Fruit fly (Drosophila melanogaster): ENCODE results near the gene CG33159.

CG33159 gene

DNA sequence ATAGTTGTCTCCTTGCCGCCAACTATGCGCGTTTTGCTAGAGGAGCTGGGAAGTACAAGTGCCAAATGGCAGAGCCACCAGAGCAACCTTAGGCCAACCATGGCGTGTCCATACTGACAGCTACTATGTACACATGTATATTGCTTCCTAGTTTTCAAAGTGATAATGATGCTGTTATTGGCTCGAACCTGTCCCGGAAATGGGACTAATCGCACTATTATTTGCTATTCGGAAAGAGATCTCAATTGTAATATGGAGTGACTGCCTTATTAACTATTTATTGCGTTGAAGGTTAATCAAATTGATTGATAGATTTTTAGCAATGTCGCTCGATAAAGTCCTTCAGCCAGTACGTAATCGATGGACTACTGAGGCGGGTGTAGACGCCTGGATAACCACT is at the start of gene CG33159:
CG33159 (minus strand) TSS at position 101 of the 400 bp plus-strand sequence.
- TF ChIP-seq sob (GFP tag; IDR thresholded peaks at IDR 0.05) (no peak), CG14710 (tag; optimal IDR thresholded peaks at IDR 0.05) (no peak), CG12391 (tag; optimal IDR thresholded peaks at IDR 0.05) (no peak)

DNA sequence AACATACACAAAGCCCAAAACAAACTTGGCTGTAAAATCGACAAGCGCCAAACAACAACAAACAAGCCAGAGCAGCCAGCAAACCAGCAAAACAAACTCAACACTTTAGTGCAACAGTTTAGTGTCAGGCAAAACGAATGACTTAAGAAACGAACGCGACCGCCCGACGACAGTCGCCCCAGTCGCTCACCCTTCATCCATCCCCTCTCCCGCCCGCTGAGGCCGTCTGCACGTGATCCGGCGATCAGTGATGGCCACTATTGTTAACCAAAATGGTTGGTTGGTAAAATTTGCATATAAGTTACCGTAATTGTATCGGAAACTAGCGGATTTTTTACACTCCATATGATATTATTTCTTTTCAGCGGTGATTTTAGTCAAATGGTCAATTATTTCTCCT is 49.4 kb upstream of the CG33159 start:
- TF ChIP-seq sd (tag; optimal IDR thresholded peaks at IDR 0.05) (no peak), vvl (GFP tag; IDR thresholded peaks at IDR 0.05) (peak; percentile 69), pros (GFP tag; optimal IDR thresholded peaks at IDR 0.05) (peak; percentile 52), CG11093 (GFP tag; IDR thresholded peaks at IDR 0.05) (no peak), ci (GFP tag; IDR thresholded peaks at IDR 0.05) (0 out of 3 replicates have a peak, but pooled peaks have one; percentile 10), chinmo (GFP tag; IDR thresholded peaks at IDR 0.05; ENCODE audit: partially characterized antibody) (0 out of 4 replicates have a peak, but pooled peaks have one; percentile 46), ase (GFP tag; IDR thresholded peaks at IDR 0.05) (0 out of 3 replicates have a peak, but pooled peaks have one; percentile 10), Deaf1 (tag; optimal IDR thresholded peaks at IDR 0.05) (peak; percentile 34), crol (GFP tag; IDR thresholded peaks at IDR 0.05) (peak; percentile 55), CG11247 (GFP tag; IDR thresholded peaks at IDR 0.05) (peak; percentile 35; the same call in 1 of the 2 replicates), ken (GFP tag; IDR thresholded peaks at IDR 0.05) (0 out of 3 replicates have a peak, but pooled peaks have one; percentile 8), cwo (GFP tag; optimal IDR thresholded peaks at IDR 0.05) (peak; percentile 86), prd (optimal IDR thresholded peaks at IDR 0.05) (no peak), prd (GFP tag; IDR thresholded peaks at IDR 0.05) (no peak)

DNA sequence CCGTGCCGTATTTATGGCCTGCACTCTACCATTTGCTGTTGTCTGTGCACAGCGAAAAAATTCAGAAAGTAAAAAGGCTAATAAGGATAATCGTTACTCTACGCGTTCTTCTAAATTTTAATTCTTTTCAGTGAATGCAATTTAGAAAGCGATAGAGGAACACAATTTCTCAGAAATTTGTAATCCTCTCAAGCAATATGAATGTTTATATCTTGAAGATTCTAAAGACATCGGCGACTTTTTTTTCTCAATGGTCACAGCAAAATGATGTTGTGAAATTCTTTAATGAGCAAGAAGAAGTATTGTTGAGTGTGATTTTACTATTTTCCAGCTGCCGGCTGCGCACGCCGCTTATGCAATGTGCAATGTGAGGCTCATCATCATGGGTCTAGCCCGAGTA is 48.6 kb upstream of the CG33159 start:
- no peak for TF ChIP-seq Vsx1 (GFP tag; optimal IDR thresholded peaks at IDR 0.05)
- peak; percentile 42; the same call in 1 of the 2 replicates for TF ChIP-seq Drgx (GFP tag; IDR thresholded peaks at IDR 0.05)
- TF ChIP-seq CG11456 (GFP tag; IDR thresholded peaks at IDR 0.05), result 0 out of 3 replicates have a peak, but pooled peaks have one; percentile 13

DNA sequence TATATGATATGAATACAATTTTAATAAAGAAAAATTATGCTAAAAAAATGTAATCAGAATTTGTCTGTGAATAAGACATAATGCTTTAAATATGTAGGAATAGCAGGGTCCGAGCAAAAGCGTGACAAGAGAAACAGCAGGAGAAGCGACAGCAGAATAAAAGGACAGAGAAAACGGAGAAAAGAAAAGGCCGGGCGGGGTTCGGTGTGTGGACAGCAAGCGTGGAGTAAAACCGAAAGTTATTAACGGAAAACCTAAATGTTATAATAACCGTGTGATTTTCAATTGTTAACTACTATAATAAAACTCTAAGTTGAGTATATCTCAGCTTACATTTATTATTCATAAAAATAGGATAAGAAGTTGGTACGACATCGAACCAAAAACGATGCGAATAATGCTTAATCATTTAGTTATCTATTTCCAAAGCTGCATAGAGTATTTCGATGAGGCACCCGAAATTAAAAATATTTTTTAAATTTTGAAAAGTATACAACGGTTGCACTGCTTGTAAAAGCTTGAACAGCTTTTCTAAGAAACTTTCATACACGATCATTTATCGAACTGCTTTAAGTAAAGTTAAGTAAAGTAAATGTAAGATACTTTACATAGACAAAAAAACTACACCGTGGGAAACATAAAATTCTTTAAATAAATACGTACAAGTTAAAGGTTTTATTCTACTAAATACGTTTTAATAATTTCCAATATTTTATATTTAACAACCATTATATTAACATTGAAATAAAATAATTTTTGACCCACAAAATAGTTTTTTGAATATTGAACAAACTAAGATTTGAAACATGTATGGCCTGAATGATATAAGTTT is 47.6 kb upstream of the CG33159 start:
- TF ChIP-seq CoRest (tag; optimal IDR thresholded peaks at IDR 0.05), result peak; percentile 7
- no peak for TF ChIP-seq CG18476 (GFP tag; optimal IDR thresholded peaks at IDR 0.05)
- no peak for TF ChIP-seq CG9609 (GFP tag; optimal IDR thresholded peaks at IDR 0.05)
- peak; percentile 66 for TF ChIP-seq CTCF (GFP tag; optimal IDR thresholded peaks at IDR 0.05)
- TF ChIP-seq CG13624 (GFP tag; optimal IDR thresholded peaks at IDR 0.05), result no peak
- TF ChIP-seq CG5953 (GFP tag; IDR thresholded peaks at IDR 0.05), result no peak
- TF ChIP-seq CG1233 (GFP tag; optimal IDR thresholded peaks at IDR 0.05), result no peak
- TF ChIP-seq CG10979 (tag; optimal IDR thresholded peaks at IDR 0.05), result no peak
- no peak for TF ChIP-seq org-1 (GFP tag; optimal IDR thresholded peaks at IDR 0.05)
- TF ChIP-seq CG16813 (GFP tag; IDR thresholded peaks at IDR 0.05; ENCODE audit: partially characterized antibody), result no peak
- TF ChIP-seq esg (GFP tag; conservative IDR thresholded peaks at IDR 0.05), result no peak
- no peak for TF ChIP-seq Antp (GFP tag; optimal IDR thresholded peaks at IDR 0.05)
- TF ChIP-seq tap (tag; optimal IDR thresholded peaks at IDR 0.05), result no peak
- TF ChIP-seq grn (GFP tag; optimal IDR thresholded peaks at IDR 0.05), result no peak
- TF ChIP-seq CG17912 (GFP tag; optimal IDR thresholded peaks at IDR 0.05), result no peak
- no peak for TF ChIP-seq otp (GFP tag; IDR thresholded peaks at IDR 0.05)
- no peak for TF ChIP-seq NC2α (GFP tag; optimal IDR thresholded peaks at IDR 0.05)
- no peak for TF ChIP-seq sima (GFP tag; optimal IDR thresholded peaks at IDR 0.05)
- peak; percentile 0 for TF ChIP-seq Dek (tag; optimal IDR thresholded peaks at IDR 0.05)
- no peak for TF ChIP-seq tup (GFP tag; optimal IDR thresholded peaks at IDR 0.05)
- TF ChIP-seq Drgx (GFP tag; IDR thresholded peaks at IDR 0.05), result no peak
- TF ChIP-seq NC2β (GFP tag; optimal IDR thresholded peaks at IDR 0.05), result no peak
- no peak for TF ChIP-seq pita (GFP tag; optimal IDR thresholded peaks at IDR 0.05)
- 0 out of 2 replicates have a peak, but pooled peaks have one; percentile 47 for TF ChIP-seq Bgb (GFP tag; IDR thresholded peaks at IDR 0.05; ENCODE audit: partially characterized antibody)
- TF ChIP-seq CG10431 (GFP tag; optimal IDR thresholded peaks at IDR 0.05), result no peak
- no peak for TF ChIP-seq Hr39 (optimal IDR thresholded peaks at IDR 0.05)
- TF ChIP-seq Abd-B (GFP tag; optimal IDR thresholded peaks at IDR 0.05), result no peak
